Fruit fly (Drosophila melanogaster): ENCODE data around the gene SerRS-m.

SerRS-m gene

dm6 chr3R:15350993-15351426 is 10.5 kb downstream of the SerRS-m start, which contains the start of the genes Trs33 and Tmtc4:
Gene Trs33, minus strand, starts transcription at chr3R:15350995.
Gene Tmtc4, plus strand, starts transcription at chr3R:15351225.
- TF ChIP-seq Sin3A (optimal IDR thresholded peaks at IDR 0.05) (no peak), insv (optimal IDR thresholded peaks at IDR 0.05) (no peak), h (optimal IDR thresholded peaks at IDR 0.05) (no peak), psq (optimal IDR thresholded peaks at IDR 0.05) (no peak), ttk (optimal IDR thresholded peaks at IDR 0.05) (no peak), Myc (optimal IDR thresholded peaks at IDR 0.05) (no peak)

dm6 chr3R:15354019-15354418 is 13.6 kb downstream of the SerRS-m start:
- TF ChIP-seq h (optimal IDR thresholded peaks at IDR 0.05) (no peak), Myc (optimal IDR thresholded peaks at IDR 0.05) (no peak), insv (optimal IDR thresholded peaks at IDR 0.05) (no peak)

- TF ChIP-seq Myc (optimal IDR thresholded peaks at IDR 0.05): no peak
- TF ChIP-seq h (optimal IDR thresholded peaks at IDR 0.05): no peak
- no peak for TF ChIP-seq ttk (optimal IDR thresholded peaks at IDR 0.05)
- TF ChIP-seq psq (optimal IDR thresholded peaks at IDR 0.05): no peak
- no peak for TF ChIP-seq insv (optimal IDR thresholded peaks at IDR 0.05)
- TF ChIP-seq Sin3A (optimal IDR thresholded peaks at IDR 0.05): no peak
These were observed 15.7 kb downstream of the SerRS-m start for dm6 chr3R:15356152-15356551.

dm6 chr3R:15356645-15357431 is 16.4 kb downstream of the SerRS-m start, which contains the start of the genes Atg4b and Hibch:
Gene Atg4b, minus strand, starts transcription at chr3R:15356924.
Gene Hibch, plus strand, starts transcription at chr3R:15357229.
- TF ChIP-seq ttk (optimal IDR thresholded peaks at IDR 0.05) (no peak), h (optimal IDR thresholded peaks at IDR 0.05) (no peak), Sin3A (optimal IDR thresholded peaks at IDR 0.05) (no peak), insv (optimal IDR thresholded peaks at IDR 0.05) (no peak)

- TF ChIP-seq ttk (optimal IDR thresholded peaks at IDR 0.05): no peak
- TF ChIP-seq insv (optimal IDR thresholded peaks at IDR 0.05): no peak
- TF ChIP-seq psq (optimal IDR thresholded peaks at IDR 0.05): no peak
- TF ChIP-seq h (optimal IDR thresholded peaks at IDR 0.05): no peak
- TF ChIP-seq Myc (optimal IDR thresholded peaks at IDR 0.05): no peak
- no peak for TF ChIP-seq Sin3A (optimal IDR thresholded peaks at IDR 0.05)
These were observed 21.0 kb downstream of the SerRS-m start, which contains the start of the genes Cog2 and Trax for dm6 chr3R:15361490-15361889. Gene Cog2, minus strand, starts transcription at chr3R:15361657. Gene Trax, plus strand, starts transcription at chr3R:15361692.

dm6 chr3R:15363608-15364007 is 23.1 kb downstream of the SerRS-m start, which contains the start of gene CG6171:
Gene CG6171, minus strand, starts transcription at chr3R:15363857.
- no peak for TF ChIP-seq Sin3A (optimal IDR thresholded peaks at IDR 0.05)
- no peak for TF ChIP-seq h (optimal IDR thresholded peaks at IDR 0.05)
- no peak for TF ChIP-seq insv (optimal IDR thresholded peaks at IDR 0.05)
- TF ChIP-seq ttk (optimal IDR thresholded peaks at IDR 0.05): no peak

- TF ChIP-seq h (optimal IDR thresholded peaks at IDR 0.05) (no peak), insv (optimal IDR thresholded peaks at IDR 0.05) (no peak)
These were observed 26.4 kb downstream of the SerRS-m start for dm6 chr3R:15366839-15367238.

dm6 chr3R:15367477-15367876 is 27.0 kb downstream of the SerRS-m start, which contains the start of gene CG34404:
Gene CG34404, minus strand, starts transcription at chr3R:15367665.
- TF ChIP-seq psq (optimal IDR thresholded peaks at IDR 0.05) (no peak), Sin3A (optimal IDR thresholded peaks at IDR 0.05) (no peak), ttk (optimal IDR thresholded peaks at IDR 0.05) (no peak)

dm6 chr3R:15369742-15370141 is 29.3 kb downstream of the SerRS-m start, which contains the start of gene CG14868:
Gene CG14868, minus strand, starts transcription at chr3R:15369945.
- TF ChIP-seq Myc (optimal IDR thresholded peaks at IDR 0.05) (no peak), h (optimal IDR thresholded peaks at IDR 0.05) (no peak)

dm6 chr3R:15371833-15372232 is 31.4 kb downstream of the SerRS-m start, which contains the start of the genes Ccm3 and CG6136:
Gene Ccm3, plus strand, starts transcription at chr3R:15371957.
Gene CG6136, minus strand, starts transcription at chr3R:15372212.
- TF ChIP-seq Myc (optimal IDR thresholded peaks at IDR 0.05): no peak
- no peak for TF ChIP-seq ttk (optimal IDR thresholded peaks at IDR 0.05)
- TF ChIP-seq psq (optimal IDR thresholded peaks at IDR 0.05): no peak
- no peak for TF ChIP-seq insv (optimal IDR thresholded peaks at IDR 0.05)
- no peak for TF ChIP-seq Sin3A (optimal IDR thresholded peaks at IDR 0.05)

dm6 chr3R:15374397-15374796 is 33.9 kb downstream of the SerRS-m start, which contains the start of gene Rbp:
Gene Rbp, plus strand, starts transcription at chr3R:15374635.
- no peak for TF ChIP-seq Myc (optimal IDR thresholded peaks at IDR 0.05)
- TF ChIP-seq Sin3A (optimal IDR thresholded peaks at IDR 0.05): no peak
- TF ChIP-seq insv (optimal IDR thresholded peaks at IDR 0.05): no peak
- TF ChIP-seq ttk (optimal IDR thresholded peaks at IDR 0.05): no peak
- no peak for TF ChIP-seq psq (optimal IDR thresholded peaks at IDR 0.05)
- no peak for TF ChIP-seq h (optimal IDR thresholded peaks at IDR 0.05)

- TF ChIP-seq Sin3A (optimal IDR thresholded peaks at IDR 0.05) (no peak), psq (optimal IDR thresholded peaks at IDR 0.05) (no peak), insv (optimal IDR thresholded peaks at IDR 0.05) (no peak), ttk (optimal IDR thresholded peaks at IDR 0.05) (no peak), h (optimal IDR thresholded peaks at IDR 0.05) (no peak), Myc (optimal IDR thresholded peaks at IDR 0.05) (no peak)
These were observed 35.0 kb downstream of the SerRS-m start for dm6 chr3R:15375470-15375869.

- TF ChIP-seq insv (optimal IDR thresholded peaks at IDR 0.05): no peak
- no peak for TF ChIP-seq h (optimal IDR thresholded peaks at IDR 0.05)
- no peak for TF ChIP-seq Sin3A (optimal IDR thresholded peaks at IDR 0.05)
- TF ChIP-seq ttk (optimal IDR thresholded peaks at IDR 0.05): no peak
- TF ChIP-seq psq (optimal IDR thresholded peaks at IDR 0.05): no peak
- TF ChIP-seq Myc (optimal IDR thresholded peaks at IDR 0.05): no peak
These were observed 38.6 kb downstream of the SerRS-m start for dm6 chr3R:15379071-15379470.

Data from Kc167 (cell line).